Worm (Caenorhabditis elegans): ENCODE measurements around the gene sld-5.

The sld-5 gene

DNA sequence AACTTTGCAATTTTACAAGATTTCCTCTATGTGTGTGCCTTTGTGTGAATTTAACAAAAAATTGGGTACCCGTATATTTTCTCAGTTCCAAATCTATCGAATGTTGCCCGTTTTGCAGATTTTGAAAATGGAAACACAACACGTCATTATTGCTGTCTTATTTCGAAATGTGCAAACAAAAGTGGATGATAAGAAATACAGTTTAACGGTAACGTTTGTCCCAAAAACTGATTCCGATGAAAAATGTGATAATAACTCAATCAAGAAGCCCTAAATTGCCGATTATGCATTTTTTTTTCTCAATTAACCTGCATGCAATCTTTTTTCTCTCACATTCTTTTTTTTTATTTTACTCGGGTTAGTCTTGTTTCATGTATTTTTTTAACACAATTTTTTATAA is 12.2 kb downstream of the sld-5 start:
- TF ChIP-seq unc-62 (GFP tag; optimal IDR thresholded peaks at IDR 0.05) (no peak), nhr-237 (tag; optimal IDR thresholded peaks at IDR 0.05) (no peak), ZK546.5 (tag; optimal IDR thresholded peaks at IDR 0.05) (no peak), nhr-43 (tag; optimal IDR thresholded peaks at IDR 0.05; ENCODE audit: poor library complexity, severe bottlenecking) (no peak), nhr-28 (tag; optimal IDR thresholded peaks at IDR 0.05) (no peak), elt-3 (tag; optimal IDR thresholded peaks at IDR 0.05) (no peak), elt-2 (tag; optimal IDR thresholded peaks at IDR 0.05) (peak; percentile 76), ceh-28 (tag; optimal IDR thresholded peaks at IDR 0.05) (no peak), nhr-11 (tag; optimal IDR thresholded peaks at IDR 0.05) (no peak), fkh-10 (GFP tag; optimal IDR thresholded peaks at IDR 0.05) (no peak), lin-15B (tag; optimal IDR thresholded peaks at IDR 0.05) (no peak), mdl-1 (tag; optimal IDR thresholded peaks at IDR 0.05) (no peak), ztf-4 (tag; optimal IDR thresholded peaks at IDR 0.05) (no peak), tbx-2 (tag; optimal IDR thresholded peaks at IDR 0.05) (no peak), nhr-67 (tag; optimal IDR thresholded peaks at IDR 0.05) (no peak), pqm-1 (tag; optimal IDR thresholded peaks at IDR 0.05) (peak; percentile 15), pha-4 (tag; optimal IDR thresholded peaks at IDR 0.05) (peak; percentile 28)

- TF ChIP-seq elt-3 (tag; optimal IDR thresholded peaks at IDR 0.05): no peak
- TF ChIP-seq nhr-25 (tag; optimal IDR thresholded peaks at IDR 0.05): no peak
- TF ChIP-seq unc-39 (tag; optimal IDR thresholded peaks at IDR 0.05): no peak
- no peak for TF ChIP-seq nhr-28 (tag; optimal IDR thresholded peaks at IDR 0.05)
- no peak for TF ChIP-seq hmg-11 (tag; optimal IDR thresholded peaks at IDR 0.05)
- no peak for TF ChIP-seq nhr-11 (tag; optimal IDR thresholded peaks at IDR 0.05)
Observed at ce11 chrV:20223725-20224124, 13.8 kb downstream of the sld-5 start.

DNA sequence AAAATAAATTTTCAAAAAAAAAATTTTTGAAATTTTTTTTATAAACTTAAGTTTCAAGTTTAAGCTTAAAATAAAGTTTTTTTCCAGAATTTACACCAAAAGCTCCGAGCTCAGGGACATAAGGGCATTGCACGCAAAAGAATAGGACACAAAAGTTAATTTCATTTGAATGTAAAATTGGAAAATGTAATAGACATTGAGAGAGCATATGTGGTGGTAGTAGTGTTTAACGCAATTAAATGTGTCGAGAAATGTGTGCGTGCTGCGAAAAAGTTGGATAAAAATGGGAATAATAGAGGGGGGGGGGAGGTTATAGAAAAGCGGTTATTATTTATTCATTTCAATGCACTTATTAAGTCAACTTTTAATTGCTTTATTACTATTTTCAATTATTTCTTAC is 16.9 kb downstream of the sld-5 start:
- TF ChIP-seq fkh-10 (GFP tag; optimal IDR thresholded peaks at IDR 0.05): no peak
- no peak for TF ChIP-seq zag-1 (tag; optimal IDR thresholded peaks at IDR 0.05)
- no peak for TF ChIP-seq nhr-237 (tag; optimal IDR thresholded peaks at IDR 0.05)
- no peak for TF ChIP-seq mdl-1 (tag; optimal IDR thresholded peaks at IDR 0.05)
- no peak for TF ChIP-seq jun-1 (tag; optimal IDR thresholded peaks at IDR 0.05)
- no peak for TF ChIP-seq nhr-23 (tag; optimal IDR thresholded peaks at IDR 0.05)
- TF ChIP-seq ama-1 (optimal IDR thresholded peaks at IDR 0.05): no peak
- no peak for TF ChIP-seq daf-12 (tag; optimal IDR thresholded peaks at IDR 0.05)
- TF ChIP-seq lin-39 (tag; optimal IDR thresholded peaks at IDR 0.05): no peak
- no peak for TF ChIP-seq lsy-12 (tag; optimal IDR thresholded peaks at IDR 0.05)
- no peak for TF ChIP-seq pqm-1 (tag; optimal IDR thresholded peaks at IDR 0.05)
- no peak for TF ChIP-seq ceh-9 (tag; optimal IDR thresholded peaks at IDR 0.05)
- TF ChIP-seq nhr-11 (tag; optimal IDR thresholded peaks at IDR 0.05): no peak

- TF ChIP-seq fkh-10 (GFP tag; optimal IDR thresholded peaks at IDR 0.05) (no peak), ceh-16 (tag; optimal IDR thresholded peaks at IDR 0.05) (no peak), nhr-12 (tag; optimal IDR thresholded peaks at IDR 0.05) (no peak), egl-27 (tag; optimal IDR thresholded peaks at IDR 0.05) (no peak), snpc-4 (tag; optimal IDR thresholded peaks at IDR 0.05) (no peak), nhr-76 (tag; optimal IDR thresholded peaks at IDR 0.05) (no peak), lin-39 (tag; optimal IDR thresholded peaks at IDR 0.05) (no peak), unc-39 (tag; optimal IDR thresholded peaks at IDR 0.05) (no peak), ZK546.5 (tag; optimal IDR thresholded peaks at IDR 0.05) (no peak), daf-12 (tag; optimal IDR thresholded peaks at IDR 0.05) (no peak), elt-3 (tag; optimal IDR thresholded peaks at IDR 0.05) (no peak), nhr-43 (tag; optimal IDR thresholded peaks at IDR 0.05; ENCODE audit: poor library complexity, severe bottlenecking) (no peak), ztf-4 (tag; optimal IDR thresholded peaks at IDR 0.05) (no peak)
Observed at ce11 chrV:20215197-20215596, 22.3 kb downstream of the sld-5 start, which contains the start of gene Y113G7B.11. TSS of gene Y113G7B.11 (minus strand) at chrV:20215297.

- no peak for TF ChIP-seq nhr-12 (tag; optimal IDR thresholded peaks at IDR 0.05)
- TF ChIP-seq ceh-82 (tag; optimal IDR thresholded peaks at IDR 0.05): no peak
- TF ChIP-seq elt-2 (tag; optimal IDR thresholded peaks at IDR 0.05): peak; percentile 66
- TF ChIP-seq pqm-1 (tag; optimal IDR thresholded peaks at IDR 0.05): peak; percentile 47
- no peak for TF ChIP-seq ztf-4 (tag; optimal IDR thresholded peaks at IDR 0.05)
- TF ChIP-seq ama-1 (optimal IDR thresholded peaks at IDR 0.05): no peak
- peak; percentile 12 for TF ChIP-seq pha-4 (tag; optimal IDR thresholded peaks at IDR 0.05)
- no peak for TF ChIP-seq egl-5 (tag; optimal IDR thresholded peaks at IDR 0.05)
Observed at ce11 chrV:20213097-20213496, 24.4 kb downstream of the sld-5 start.
